Worm (Caenorhabditis elegans) whole organism, L4 larva: Measurements from ENCODE around the gene C03A3.1.

Experiments used
- F44E2.7 ChIP-seq: fragments of 200-800 bp; sonication (Bioruptor generic); IDR thresholded peaks from 2 replicates; pipeline ENCODE4 v2.1.2; 2022; ENCODE audit warnings: missing genetic modification characterization, missing compliant biosample characterization
- F49E8.2 ChIP-seq: sonication (generic microtip); optimal IDR thresholded peaks from 2 replicates; lab custom pipeline; 2016; ENCODE audit warnings: missing compliant biosample characterization, mild to moderate bottlenecking, missing genetic modification characterization, borderline replicate concordance
- R02D3.7 ChIP-seq: fragments of 150-350 bp; sonication (generic microtip); optimal IDR thresholded peaks from 3 replicates; lab custom pipeline; 2014; ENCODE audit warnings: missing biosample characterization, missing genetic modification characterization
- ZK546.5 ChIP-seq, 2 experiments: sonication (generic microtip); optimal IDR thresholded peaks; 2 replicates each; lab custom pipeline; 2017; ENCODE audit warnings: missing biosample characterization in 2 of 2, missing genetic modification characterization in 2 of 2
- aha-1 ChIP-seq: fragments of 150-350 bp; peaks from one replicate; lab custom pipeline; 2014; ENCODE audit warnings: missing biosample characterization, missing genetic modification characterization
- ceh-20 ChIP-seq: fragments of 200-800 bp; sonication (Bioruptor generic); IDR thresholded peaks from 2 replicates; pipeline ENCODE4 v1.3.6; 2022; ENCODE audit warnings: missing genetic modification reagents, missing genetic modification characterization, missing compliant biosample characterization
- ceh-32 ChIP-seq: sonication (generic microtip); optimal IDR thresholded peaks from 2 replicates; lab custom pipeline; 2016; ENCODE audit warnings: mild to moderate bottlenecking, missing genetic modification characterization, missing compliant biosample characterization; ENCODE audit not compliant: poor library complexity
- ceh-44 ChIP-seq: fragments of 200-800 bp; sonication (Bioruptor generic); IDR thresholded peaks from 2 replicates; pipeline ENCODE4 v1.3.6; 2022; ENCODE audit warnings: missing genetic modification reagents, missing genetic modification characterization, missing compliant biosample characterization
- ceh-62 ChIP-seq: sonication (generic microtip); optimal IDR thresholded peaks from 2 replicates; lab custom pipeline; 2017; ENCODE audit warnings: missing biosample characterization, missing genetic modification characterization
- ceh-82 ChIP-seq: sonication (generic microtip); optimal IDR thresholded peaks from 2 replicates; lab custom pipeline; 2017; ENCODE audit warnings: missing biosample characterization, missing genetic modification characterization
- ces-1 ChIP-seq: fragments of 150-350 bp; sonication (generic microtip); optimal IDR thresholded peaks from 4 replicates; lab custom pipeline; 2014; ENCODE audit warnings: missing biosample characterization, missing genetic modification reagents, missing genetic modification characterization
- ctbp-1 ChIP-seq: fragments of 200-800 bp; sonication (Bioruptor generic); IDR thresholded peaks from 2 replicates; pipeline ENCODE4 v1.3.6; 2022; ENCODE audit warnings: missing genetic modification reagents, missing genetic modification characterization, missing compliant biosample characterization
- daf-12 ChIP-seq: fragments of 150-350 bp; optimal IDR thresholded peaks from 2 replicates; lab custom pipeline; 2014; ENCODE audit warnings: missing biosample characterization, missing genetic modification reagents, missing genetic modification characterization
- daf-16 ChIP-seq, 3 experiments: sonication (generic microtip); optimal IDR thresholded peaks; 2 replicates each; lab custom pipeline; 2016 to 2017; ENCODE audit warnings: missing genetic modification characterization in 3 of 3, missing genetic modification reagents in 3 of 3, mild to moderate bottlenecking in 2 of 3, missing compliant biosample characterization in 2 of 3, missing biosample characterization in 1 of 3, moderate library complexity in 1 of 3
- dmd-6 ChIP-seq: fragments of 200-800 bp; sonication (Bioruptor generic); IDR thresholded peaks from 2 replicates; pipeline ENCODE4 v1.3.6; 2022; ENCODE audit warnings: missing genetic modification reagents, missing genetic modification characterization, missing compliant biosample characterization
- dmd-9 ChIP-seq: fragments of 200-800 bp; sonication (Bioruptor generic); IDR thresholded peaks from 2 replicates; pipeline ENCODE4 v1.3.6; 2022; ENCODE audit warnings: missing genetic modification reagents, missing genetic modification characterization, missing compliant biosample characterization
- dve-1 ChIP-seq: sonication (generic microtip); optimal IDR thresholded peaks from 2 replicates; lab custom pipeline; 2017; ENCODE audit warnings: antibody characterized with exemption, mild to moderate bottlenecking, missing genetic modification characterization, missing compliant biosample characterization; ENCODE audit not compliant: insufficient read depth
- fos-1 ChIP-seq: fragments of 150-350 bp; optimal IDR thresholded peaks from 2 replicates; lab custom pipeline; 2014; ENCODE audit warnings: missing biosample characterization, missing genetic modification characterization
- hlh-11 ChIP-seq: fragments of 200-800 bp; sonication (Bioruptor generic); optimal IDR thresholded peaks from 2 replicates; lab custom pipeline; 2018; ENCODE audit warnings: mild to moderate bottlenecking, missing genetic modification characterization, missing compliant biosample characterization
- hlh-30 ChIP-seq: sonication (generic microtip); optimal IDR thresholded peaks from 2 replicates; lab custom pipeline; 2017; ENCODE audit warnings: antibody characterized with exemption, mild to moderate bottlenecking, missing genetic modification characterization, missing compliant biosample characterization; ENCODE audit not compliant: insufficient read depth
- hmg-1.1 ChIP-seq: fragments of 200-800 bp; sonication (Bioruptor generic); IDR thresholded peaks from 2 replicates; pipeline ENCODE4 v1.3.6; 2022; ENCODE audit warnings: missing genetic modification reagents, missing genetic modification characterization, missing compliant biosample characterization
- lin-38 ChIP-seq: fragments of 200-800 bp; sonication (Bioruptor generic); IDR thresholded peaks from 2 replicates; pipeline ENCODE4 v1.3.6; 2022; ENCODE audit warnings: missing genetic modification reagents, missing genetic modification characterization, missing compliant biosample characterization
- lir-3 ChIP-seq: sonication (generic microtip); optimal IDR thresholded peaks from 2 replicates; lab custom pipeline; 2016; ENCODE audit warnings: mild to moderate bottlenecking, missing genetic modification characterization, missing compliant biosample characterization
- lsy-2 ChIP-seq, 2 experiments: fragments of 150-350 bp in 1 of 2; sonication (generic microtip) in 1 of 2; optimal IDR thresholded peaks; 2 replicates each; lab custom pipeline; 2014 to 2017; ENCODE audit warnings: missing biosample characterization in 2 of 2, missing genetic modification characterization in 2 of 2
- madf-9 ChIP-seq: fragments of 200-800 bp; sonication (Bioruptor generic); conservative IDR thresholded peaks from 2 replicates; pipeline ENCODE4 v1.3.6; 2022; ENCODE audit warnings: missing genetic modification reagents, missing genetic modification characterization, missing compliant biosample characterization
- mdl-1 ChIP-seq, 2 experiments: fragments of 150-350 bp in 1 of 2; sonication (generic microtip) in 1 of 2; optimal IDR thresholded peaks; 2 replicates each; lab custom pipeline; 2014 to 2017; ENCODE audit warnings: missing biosample characterization in 2 of 2, missing genetic modification characterization in 2 of 2
- mdt-29 ChIP-seq: fragments of 200-800 bp; sonication (Bioruptor generic); IDR thresholded peaks from 2 replicates; pipeline ENCODE4 v1.3.6; 2022; ENCODE audit warnings: missing genetic modification reagents, missing genetic modification characterization, missing compliant biosample characterization
- mes-2 ChIP-seq: sonication (generic microtip); optimal IDR thresholded peaks from 2 replicates; lab custom pipeline; 2016; ENCODE audit warnings: missing genotype, mild to moderate bottlenecking, missing genetic modification characterization, missing compliant biosample characterization; ENCODE audit not compliant: poor library complexity, severe bottlenecking
- nhr-111 ChIP-seq: fragments of 200-800 bp; sonication (Bioruptor generic); optimal IDR thresholded peaks from 2 replicates; lab custom pipeline; 2018; ENCODE audit warnings: mild to moderate bottlenecking, missing genetic modification characterization, missing compliant biosample characterization
- nhr-48 ChIP-seq: sonication (generic microtip); optimal IDR thresholded peaks from 2 replicates; lab custom pipeline; 2016; ENCODE audit warnings: mild to moderate bottlenecking, missing genetic modification characterization, missing compliant biosample characterization
- nhr-6 ChIP-seq: fragments of 150-350 bp; optimal IDR thresholded peaks from 2 replicates; lab custom pipeline; 2014; ENCODE audit warnings: missing biosample characterization, missing genetic modification characterization
- php-3 ChIP-seq: fragments of 200-800 bp; sonication (Bioruptor generic); IDR thresholded peaks from 2 replicates; pipeline ENCODE4 v1.3.6; 2022; ENCODE audit warnings: missing genetic modification reagents, missing genetic modification characterization, missing compliant biosample characterization
- pqm-1 ChIP-seq: sonication (generic microtip); optimal IDR thresholded peaks from 2 replicates; lab custom pipeline; 2017; ENCODE audit warnings: missing biosample characterization, missing genetic modification characterization
- rbr-2 ChIP-seq: sonication (generic microtip); optimal IDR thresholded peaks from 2 replicates; lab custom pipeline; 2016; ENCODE audit warnings: missing genotype, missing genetic modification characterization, missing compliant biosample characterization
- saeg-2 ChIP-seq: fragments of 200-800 bp; sonication (Bioruptor generic); IDR thresholded peaks from 2 replicates; pipeline ENCODE4 v1.3.6; 2022; ENCODE audit warnings: missing genetic modification reagents, missing genetic modification characterization, missing compliant biosample characterization
- tra-1 ChIP-seq: fragments of 200-800 bp; sonication (Bioruptor generic); IDR thresholded peaks from 2 replicates; pipeline ENCODE4 v1.3.6; 2022; ENCODE audit warnings: missing genetic modification reagents, missing genetic modification characterization, missing compliant biosample characterization
- unc-130 ChIP-seq: sonication (generic microtip); optimal IDR thresholded peaks from 2 replicates; lab custom pipeline; 2016; ENCODE audit warnings: missing genetic modification reagents, missing genetic modification characterization, missing compliant biosample characterization
- zag-1 ChIP-seq: fragments of 150-350 bp; optimal IDR thresholded peaks from 2 replicates; lab custom pipeline; 2014; ENCODE audit warnings: missing biosample characterization, missing genetic modification characterization
- zfp-2 ChIP-seq: sonication (generic microtip); optimal IDR thresholded peaks from 2 replicates; lab custom pipeline; 2016; ENCODE audit warnings: mild to moderate bottlenecking, missing genetic modification characterization, missing compliant biosample characterization
- zfp-3 ChIP-seq: fragments of 200-800 bp; sonication (Bioruptor generic); conservative IDR thresholded peaks from 2 replicates; pipeline ENCODE4 v1.3.6; 2022; ENCODE audit warnings: missing genetic modification reagents, missing genetic modification characterization, missing compliant biosample characterization
- zip-11 ChIP-seq: fragments of 200-800 bp; sonication (Bioruptor generic); IDR thresholded peaks from 2 replicates; pipeline ENCODE4 v1.3.6; 2022; ENCODE audit warnings: missing genetic modification characterization, missing compliant biosample characterization
- ztf-11 ChIP-seq: fragments of 150-350 bp; optimal IDR thresholded peaks from 2 replicates; lab custom pipeline; 2014; ENCODE audit warnings: missing biosample characterization, missing genetic modification characterization
- ztf-7 ChIP-seq: fragments of 150-350 bp; optimal IDR thresholded peaks from 2 replicates; lab custom pipeline; 2014; ENCODE audit warnings: missing biosample characterization, missing genetic modification characterization

C03A3.1 gene

DNA sequence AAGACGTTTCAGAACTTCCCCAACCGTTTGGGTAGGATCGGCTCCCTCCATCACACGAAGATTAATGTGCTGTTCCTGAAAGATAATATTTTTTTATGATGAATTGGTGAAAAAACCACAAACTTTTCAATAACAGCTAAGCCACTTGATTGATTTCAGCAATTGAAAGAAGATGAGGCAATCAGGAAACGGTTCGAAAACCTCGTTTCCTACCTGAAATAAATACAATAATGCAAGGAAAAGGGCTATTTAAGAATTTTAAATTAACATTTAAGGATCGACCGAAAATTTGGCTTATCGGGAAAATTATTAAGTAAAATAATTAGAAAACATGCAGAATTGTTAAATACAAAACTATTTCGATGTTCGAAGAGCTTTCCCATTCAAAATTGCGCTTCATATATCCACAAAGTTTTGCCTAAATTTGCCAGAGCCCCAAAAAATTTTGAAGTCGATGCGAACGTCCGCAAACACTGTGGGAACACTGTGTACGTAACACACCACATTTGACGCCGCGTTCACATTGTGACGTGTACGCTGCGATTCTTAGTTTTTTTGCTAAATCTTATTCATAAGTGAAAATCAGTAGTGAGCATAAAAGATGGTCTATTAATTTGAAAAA, 34.5 kb upstream of the C03A3.1 start, which contains the start of gene C34F6.9:
TSS of gene C34F6.9 (minus strand) at position 51 of the 622 bp plus-strand sequence.
- no peak for TF ChIP-seq tra-1 (GFP tag; lab: Robert Waterston, UW)
- TF ChIP-seq aha-1 (tag; lab: Kevin White, UChicago), result peak; percentile 82
- peak; percentile 16 for TF ChIP-seq mes-2 (tag; lab: Kevin White, UChicago)
- no peak for TF ChIP-seq madf-9 (GFP tag; lab: Robert Waterston, UW)
- no peak for TF ChIP-seq daf-16 (GFP tag; optimal IDR thresholded peaks at IDR 0.05; lab: Kevin White, UChicago)
- peak; percentile 19 for TF ChIP-seq daf-16 (tag; optimal IDR thresholded peaks at IDR 0.05; lab: Kevin White, UChicago)

- no peak for TF ChIP-seq nhr-6 (tag; lab: Kevin White, UChicago)
Observed at ce11 chrX:11226595-11226994, 30.6 kb upstream of the C03A3.1 start, which contains the start of gene C34F6.12. Gene C34F6.12, minus strand, starts transcription at chrX:11226695.

DNA sequence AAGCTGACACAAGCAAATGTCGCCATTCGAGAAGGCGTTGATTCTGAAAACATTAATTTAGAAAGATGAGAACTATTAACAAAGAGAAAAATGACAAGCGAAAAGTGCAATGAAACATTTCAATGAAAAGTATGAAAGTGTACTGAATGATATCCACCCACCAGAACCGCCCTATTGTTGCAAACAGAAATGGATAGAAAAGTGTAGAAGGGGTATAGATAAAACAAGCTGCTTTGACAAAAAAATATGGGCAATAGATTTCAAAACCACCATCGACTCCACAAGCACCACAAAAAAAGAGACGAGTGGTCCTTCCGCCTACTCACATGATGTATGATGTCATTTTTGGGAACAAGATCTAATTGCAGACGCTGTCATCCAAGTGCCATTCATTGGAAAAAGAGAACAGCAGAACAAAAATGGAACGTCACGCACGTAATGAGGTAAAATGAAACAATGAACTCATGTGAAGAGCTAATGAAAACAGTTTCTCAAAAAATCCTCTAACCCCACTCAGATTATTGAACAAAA, 16.5 kb upstream of the C03A3.1 start, which contains the start of gene C34F6.10:
TSS of gene C34F6.10 (minus strand) at position 51 of the 531 bp plus-strand sequence.
- TF ChIP-seq ztf-11 (tag; lab: Kevin White, UChicago) (no peak), nhr-48 (tag; lab: Kevin White, UChicago) (no peak), rbr-2 (tag; lab: Kevin White, UChicago) (no peak), hlh-30 (tag; lab: Kevin White, UChicago) (peak; percentile 53), zip-11 (GFP tag; lab: Robert Waterston, UW) (no peak), ceh-62 (tag; lab: Kevin White, UChicago) (no peak), lsy-2 (tag; optimal IDR thresholded peaks at IDR 0.05; lab: Kevin White, UChicago) (peak in 1 of 2 experiments; percentile 22), R02D3.7 (tag; lab: Kevin White, UChicago) (no peak), dve-1 (tag; lab: Kevin White, UChicago) (no peak), daf-12 (tag; lab: Kevin White, UChicago) (no peak), zfp-3 (GFP tag; lab: Robert Waterston, UW) (no peak), nhr-111 (no peak), lin-38 (no peak), F49E8.2 (tag; lab: Kevin White, UChicago) (no peak), ceh-20 (GFP tag; lab: Robert Waterston, UW) (0 out of 2 replicates have a peak, but pooled peaks have one; percentile 41), ceh-82 (tag; lab: Kevin White, UChicago) (no peak), ces-1 (no peak), hlh-11 (tag; lab: Kevin White, UChicago) (peak; percentile 17), dmd-6 (GFP tag; lab: Robert Waterston, UW) (0 out of 2 replicates have a peak, but pooled peaks have one; percentile 8), saeg-2 (GFP tag; lab: Robert Waterston, UW) (no peak), ceh-32 (tag; lab: Kevin White, UChicago) (no peak), mdl-1 (tag; optimal IDR thresholded peaks at IDR 0.05; lab: Kevin White, UChicago) (peak in 1 of 2 experiments; percentile 6), unc-130 (GFP tag; lab: Kevin White, UChicago) (no peak), hmg-1.1 (no peak), zag-1 (no peak), mdt-29 (GFP tag; lab: Robert Waterston, UW) (no peak), ctbp-1 (GFP tag; lab: Robert Waterston, UW) (no peak), fos-1 (tag; lab: Kevin White, UChicago) (no peak), madf-9 (GFP tag; lab: Robert Waterston, UW) (no peak), php-3 (GFP tag; lab: Robert Waterston, UW) (no peak), ZK546.5 (tag; optimal IDR thresholded peaks at IDR 0.05; lab: Kevin White, UChicago) (no peak), dmd-9 (GFP tag; lab: Robert Waterston, UW) (no peak), pqm-1 (tag; lab: Kevin White, UChicago) (no peak), zfp-2 (no peak), F44E2.7 (GFP tag; lab: Robert Waterston, UW) (no peak), ztf-7 (no peak), lir-3 (tag; lab: Kevin White, UChicago) (no peak), ceh-44 (GFP tag; lab: Robert Waterston, UW) (no peak)
- TF ChIP-seq, all 104 proteins: peak for 6
